Worm (Caenorhabditis elegans): ENCODE results near the gene med-1.
A peak's percentile ranks its signal among the peaks of the same experiment; 100 is the strongest.

Gene med-1

ce11 chrX:12430309-12430708 lies at the start of gene med-1:
Gene med-1, plus strand, starts transcription at chrX:12430609.
- TF ChIP-seq ceh-48 (tag; optimal IDR thresholded peaks at IDR 0.05) (no peak), pros-1 (tag; optimal IDR thresholded peaks at IDR 0.05) (no peak)

- TF ChIP-seq K02D7.2 (tag; optimal IDR thresholded peaks at IDR 0.05): no peak
- no peak for TF ChIP-seq hlh-8 (tag; optimal IDR thresholded peaks at IDR 0.05)
- no peak for TF ChIP-seq pat-9 (tag; optimal IDR thresholded peaks at IDR 0.05)
- no peak for TF ChIP-seq ceh-14 (tag; optimal IDR thresholded peaks at IDR 0.05)
- no peak for TF ChIP-seq unc-42 (tag; optimal IDR thresholded peaks at IDR 0.05)
- no peak for TF ChIP-seq pax-1 (tag; optimal IDR thresholded peaks at IDR 0.05)
- no peak for TF ChIP-seq ttx-3 (tag; optimal IDR thresholded peaks at IDR 0.05)
- TF ChIP-seq lim-6 (tag; optimal IDR thresholded peaks at IDR 0.05): no peak
- TF ChIP-seq mec-3 (tag; optimal IDR thresholded peaks at IDR 0.05; ENCODE audit: borderline replicate concordance): no peak
- no peak for TF ChIP-seq hlh-13 (GFP tag; optimal IDR thresholded peaks at IDR 0.05)
- TF ChIP-seq ceh-48 (tag; optimal IDR thresholded peaks at IDR 0.05): no peak
- TF ChIP-seq F13H6.1 (tag; optimal IDR thresholded peaks at IDR 0.05): no peak
These were observed 39.0 kb upstream of the med-1 start, which contains the start of gene nekl-3 for ce11 chrX:12391380-12391779. Gene nekl-3, minus strand, starts transcription at chrX:12391480.

DNA sequence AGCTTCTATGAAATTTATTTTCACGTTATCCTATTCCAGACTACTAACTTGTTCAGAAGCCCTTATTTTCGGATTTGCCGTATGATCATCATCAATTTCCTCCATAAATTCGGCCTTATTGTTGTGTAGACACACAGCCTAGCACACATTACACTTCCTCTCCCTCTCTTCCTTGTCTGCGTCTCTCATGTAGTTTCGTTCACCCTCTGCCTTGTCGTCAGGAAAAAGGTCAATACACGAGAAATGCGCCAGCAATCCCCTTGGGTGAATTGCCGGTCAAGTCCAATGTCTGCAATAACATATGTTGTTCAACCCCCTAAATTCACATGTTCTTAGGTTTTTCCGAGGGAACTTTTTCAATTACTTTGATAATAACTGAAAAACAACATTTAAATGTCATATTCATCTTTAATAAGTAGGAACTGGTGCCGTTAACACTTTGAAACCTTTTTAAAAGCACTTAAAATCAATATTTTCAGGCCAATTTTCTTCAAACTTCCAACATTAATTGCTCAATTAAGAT lies 36.6 kb upstream of the med-1 start, which contains the start of gene F17E5.2:
Gene F17E5.2 (plus strand): TSS at position 473 of the 523 bp plus-strand sequence.
- peak; percentile 68 for TF ChIP-seq tbx-2 (tag; optimal IDR thresholded peaks at IDR 0.05)
- TF ChIP-seq rnt-1 (tag; optimal IDR thresholded peaks at IDR 0.05): peak; percentile 32
- peak; percentile 78 for TF ChIP-seq pros-1 (tag; optimal IDR thresholded peaks at IDR 0.05)
- no peak for TF ChIP-seq fkh-6 (tag; optimal IDR thresholded peaks at IDR 0.05)
- TF ChIP-seq K02D7.2 (tag; optimal IDR thresholded peaks at IDR 0.05): no peak
- TF ChIP-seq elt-2 (tag; optimal IDR thresholded peaks at IDR 0.05): peak; percentile 10
- TF ChIP-seq ceh-14 (tag; optimal IDR thresholded peaks at IDR 0.05): no peak
- TF ChIP-seq unc-3 (GFP tag; conservative IDR thresholded peaks at IDR 0.05): no peak; the same call in 1 of the 2 replicates
- no peak for TF ChIP-seq unc-3 (tag; optimal IDR thresholded peaks at IDR 0.05)
- TF ChIP-seq ets-4 (tag; optimal IDR thresholded peaks at IDR 0.05): no peak
- peak; percentile 71 for TF ChIP-seq unc-55 (GFP tag; optimal IDR thresholded peaks at IDR 0.05)
- no peak for TF ChIP-seq sox-2 (GFP tag; IDR thresholded peaks at IDR 0.05)
- TF ChIP-seq F13H6.1 (tag; optimal IDR thresholded peaks at IDR 0.05): peak; percentile 12
- no peak for TF ChIP-seq gmeb-2 (tag; optimal IDR thresholded peaks at IDR 0.05)
- TF ChIP-seq sox-4 (tag; optimal IDR thresholded peaks at IDR 0.05): no peak
- no peak for TF ChIP-seq ttx-3 (tag; optimal IDR thresholded peaks at IDR 0.05)
- no peak for TF ChIP-seq C38D4.7 (GFP tag; optimal IDR thresholded peaks at IDR 0.05)
- TF ChIP-seq pat-9 (tag; optimal IDR thresholded peaks at IDR 0.05): peak; percentile 18
- no peak for TF ChIP-seq che-1 (tag; optimal IDR thresholded peaks at IDR 0.05)
- TF ChIP-seq ref-2 (tag; optimal IDR thresholded peaks at IDR 0.05): peak; percentile 74
- no peak for TF ChIP-seq ceh-9 (tag; optimal IDR thresholded peaks at IDR 0.05)
- TF ChIP-seq ceh-6 (GFP tag; optimal IDR thresholded peaks at IDR 0.05): peak; percentile 20
- no peak for TF ChIP-seq nhr-232 (tag; optimal IDR thresholded peaks at IDR 0.05)
- TF ChIP-seq ceh-48 (tag; optimal IDR thresholded peaks at IDR 0.05): peak; percentile 71
- peak; percentile 85 for TF ChIP-seq nfya-1 (tag; optimal IDR thresholded peaks at IDR 0.05)
- TF ChIP-seq C08G9.2 (tag; optimal IDR thresholded peaks at IDR 0.05): peak; percentile 9
- TF ChIP-seq unc-86 (tag; optimal IDR thresholded peaks at IDR 0.05): no peak
- peak; percentile 83 for TF ChIP-seq sdc-2 (tag; optimal IDR thresholded peaks at IDR 0.05)
- peak; percentile 32 for TF ChIP-seq hlh-30 (tag; optimal IDR thresholded peaks at IDR 0.05; ENCODE audit: insufficient read depth)
- no peak for TF ChIP-seq ceh-19 (GFP tag; optimal IDR thresholded peaks at IDR 0.05)
- TF ChIP-seq unc-42 (tag; optimal IDR thresholded peaks at IDR 0.05): peak; percentile 83
- TF ChIP-seq ceh-31 (tag; optimal IDR thresholded peaks at IDR 0.05): peak; percentile 77
- no peak for TF ChIP-seq mec-3 (tag; optimal IDR thresholded peaks at IDR 0.05; ENCODE audit: borderline replicate concordance)
- TF ChIP-seq ceh-30 (tag; optimal IDR thresholded peaks at IDR 0.05): peak; percentile 94
- TF ChIP-seq ztf-16 (tag; optimal IDR thresholded peaks at IDR 0.05): no peak
- TF ChIP-seq tbx-7 (tag; optimal IDR thresholded peaks at IDR 0.05): no peak
- TF ChIP-seq lim-6 (tag; optimal IDR thresholded peaks at IDR 0.05): no peak
- TF ChIP-seq hlh-8 (tag; optimal IDR thresholded peaks at IDR 0.05): peak; percentile 70
- TF ChIP-seq ceh-34 (tag; optimal IDR thresholded peaks at IDR 0.05): peak; percentile 77
- no peak for TF ChIP-seq syd-9 (tag; optimal IDR thresholded peaks at IDR 0.05)
- no peak for TF ChIP-seq pha-4 (tag; optimal IDR thresholded peaks at IDR 0.05)
- no peak for TF ChIP-seq hlh-13 (GFP tag; optimal IDR thresholded peaks at IDR 0.05)
- TF ChIP-seq ceh-18 (tag; optimal IDR thresholded peaks at IDR 0.05): peak; percentile 84

All from whole organism, late embryonic.